Fruit fly (Drosophila melanogaster) whole organism, wandering third instar larva: ENCODE results near the gene Snx21.

ENCODE experiments used
- Abd-B ChIP-seq: fragments of >200 bp; optimal IDR thresholded peaks from 2 replicates; lab custom pipeline; 2017; ENCODE audit warnings: missing biosample characterization, missing genetic modification characterization
- CG32264 ChIP-seq: fragments of 200-800 bp; sonication (Bioruptor generic); optimal IDR thresholded peaks from 2 replicates; lab custom pipeline; 2016; ENCODE audit warnings: missing biosample characterization, missing genetic modification characterization
- CG9705 ChIP-seq: fragments of 200-800 bp; sonication (Bioruptor generic); optimal IDR thresholded peaks from 2 replicates; lab custom pipeline; 2018; ENCODE audit warnings: missing biosample characterization, mild to moderate bottlenecking, missing genetic modification characterization
- CrebA ChIP-seq: fragments of 200-800 bp; sonication (Bioruptor generic); optimal IDR thresholded peaks from 2 replicates; lab custom pipeline; 2016; ENCODE audit warnings: missing biosample characterization, mild to moderate bottlenecking, missing genetic modification characterization, borderline replicate concordance
- GATAd ChIP-seq: sonication (Bioruptor generic); optimal IDR thresholded peaks from 2 replicates; lab custom pipeline; 2016; ENCODE audit warnings: missing biosample characterization, missing genetic modification characterization
- HLH106 ChIP-seq: fragments of 200-800 bp; optimal IDR thresholded peaks from 3 replicates; lab custom pipeline; 2019; ENCODE audit warnings: missing biosample characterization, mild to moderate bottlenecking, missing genetic modification characterization, moderate library complexity
- Hr78 ChIP-seq: fragments of >200 bp; optimal IDR thresholded peaks from 2 replicates; lab custom pipeline; 2017; ENCODE audit warnings: missing biosample characterization, missing genetic modification characterization
- Mio ChIP-seq: sonication (Bioruptor generic); optimal IDR thresholded peaks from 2 replicates; lab custom pipeline; 2016; ENCODE audit warnings: missing biosample characterization, missing genetic modification characterization
- Myc ChIP-seq: fragments of >200 bp; optimal IDR thresholded peaks from 2 replicates; lab custom pipeline; 2017
- N ChIP-seq: fragments of >200 bp; optimal IDR thresholded peaks from 2 replicates; lab custom pipeline; 2018; ENCODE audit warnings: missing biosample characterization, missing external identifiers, missing genetic modification characterization
- OdsH ChIP-seq: fragments of 200-800 bp; sonication (Bioruptor generic); optimal IDR thresholded peaks from 2 replicates; lab custom pipeline; 2016; ENCODE audit warnings: missing biosample characterization, mild to moderate bottlenecking, missing genetic modification characterization
- Rel ChIP-seq, 2 experiments: fragments of 200-800 bp; sonication (Bioruptor generic) in 1 of 2; optimal IDR thresholded peaks; 2 replicates in 1 of 2; 3 replicates in 1 of 2; lab custom pipeline; 2016 to 2019; ENCODE audit warnings: mild to moderate bottlenecking in 2 of 2, missing biosample characterization in 2 of 2, missing genetic modification characterization in 2 of 2, moderate library complexity in 1 of 2
- Sp1 ChIP-seq: fragments of 200-800 bp; sonication (Bioruptor generic); optimal IDR thresholded peaks from 3 replicates; lab custom pipeline; 2019; ENCODE audit warnings: missing biosample characterization, mild to moderate bottlenecking, missing genetic modification characterization, moderate library complexity
- br ChIP-seq: fragments of 200-800 bp; sonication (Bioruptor generic); optimal IDR thresholded peaks from 2 replicates; lab custom pipeline; 2016; ENCODE audit warnings: missing biosample characterization, missing genetic modification characterization
- brk ChIP-seq: fragments of 200-800 bp; sonication (Bioruptor generic); optimal IDR thresholded peaks from 2 replicates; lab custom pipeline; 2016; ENCODE audit warnings: missing biosample characterization, mild to moderate bottlenecking, missing genetic modification characterization
- dl ChIP-seq, 2 experiments: fragments of 175-275, 200-275 bp in 1 of 2; fragments of 200-275 bp in 1 of 2; sonication (Bioruptor generic); optimal IDR thresholded peaks; lab custom pipeline; 2018; ENCODE audit warnings: mild to moderate bottlenecking in 2 of 2, missing biosample characterization in 2 of 2, missing genetic modification characterization in 2 of 2, moderate library complexity in 2 of 2; ENCODE audit not compliant: partially characterized antibody in 2 of 2, insufficient read depth in 1 of 2
- dmrt93B ChIP-seq: fragments of 200-800 bp; sonication (Bioruptor generic); optimal IDR thresholded peaks from 2 replicates; lab custom pipeline; 2018; ENCODE audit warnings: missing biosample characterization, mild to moderate bottlenecking, missing genetic modification characterization
- dsf ChIP-seq: sonication (Bioruptor generic); optimal IDR thresholded peaks from 2 replicates; lab custom pipeline; 2016; ENCODE audit warnings: missing biosample characterization, missing genetic modification characterization, borderline replicate concordance
- foxo ChIP-seq, 2 experiments: fragments of 200-800 bp; sonication (Bioruptor generic); optimal IDR thresholded peaks; 2 replicates in 1 of 2; 3 replicates in 1 of 2; lab custom pipeline; 2016 to 2017; ENCODE audit warnings: missing biosample characterization in 2 of 2, missing genetic modification characterization in 2 of 2
- fru ChIP-seq: fragments of 200-800 bp; sonication (Bioruptor generic); optimal IDR thresholded peaks from 3 replicates; lab custom pipeline; 2016; ENCODE audit warnings: missing biosample characterization, mild to moderate bottlenecking, missing genetic modification characterization
- h ChIP-seq: fragments of 200-800 bp; sonication (Bioruptor generic); optimal IDR thresholded peaks from 3 replicates; lab custom pipeline; 2016; ENCODE audit warnings: missing biosample characterization, mild to moderate bottlenecking, missing genetic modification characterization
- lola ChIP-seq: fragments of >200 bp; optimal IDR thresholded peaks from 2 replicates; lab custom pipeline; 2017; ENCODE audit warnings: missing biosample characterization, missing genetic modification characterization
- pan ChIP-seq: fragments of >200 bp; optimal IDR thresholded peaks from 2 replicates; lab custom pipeline; 2017
- psq ChIP-seq: fragments of 200-800 bp; sonication (Bioruptor generic); optimal IDR thresholded peaks from 3 replicates; lab custom pipeline; 2017; ENCODE audit warnings: missing biosample characterization, mild to moderate bottlenecking, missing genetic modification characterization, moderate library complexity
- rgr ChIP-seq: fragments of 200-800 bp; sonication (Bioruptor generic); optimal IDR thresholded peaks from 3 replicates; lab custom pipeline; 2016; ENCODE audit warnings: missing biosample characterization, mild to moderate bottlenecking, missing genetic modification characterization
- sage ChIP-seq: fragments of 200-800 bp; sonication (Bioruptor generic); optimal IDR thresholded peaks from 2 replicates; lab custom pipeline; 2016; ENCODE audit warnings: missing biosample characterization, mild to moderate bottlenecking, missing genetic modification characterization
- sv ChIP-seq: fragments of 200-800 bp; sonication (Bioruptor generic); optimal IDR thresholded peaks from 3 replicates; lab custom pipeline; 2016; ENCODE audit warnings: missing biosample characterization, missing genetic modification characterization
- tai ChIP-seq: sonication (Bioruptor generic); optimal IDR thresholded peaks from 2 replicates; lab custom pipeline; 2016; ENCODE audit warnings: missing biosample characterization, missing genetic modification characterization
- usp ChIP-seq: fragments of >200 bp; optimal IDR thresholded peaks from 2 replicates; lab custom pipeline; 2017; ENCODE audit warnings: missing biosample characterization, missing genetic modification characterization
- woc ChIP-seq: sonication (Bioruptor generic); optimal IDR thresholded peaks from 2 replicates; lab custom pipeline; 2016; ENCODE audit warnings: missing biosample characterization, mild to moderate bottlenecking, missing genetic modification characterization

The Snx21 gene

DNA sequence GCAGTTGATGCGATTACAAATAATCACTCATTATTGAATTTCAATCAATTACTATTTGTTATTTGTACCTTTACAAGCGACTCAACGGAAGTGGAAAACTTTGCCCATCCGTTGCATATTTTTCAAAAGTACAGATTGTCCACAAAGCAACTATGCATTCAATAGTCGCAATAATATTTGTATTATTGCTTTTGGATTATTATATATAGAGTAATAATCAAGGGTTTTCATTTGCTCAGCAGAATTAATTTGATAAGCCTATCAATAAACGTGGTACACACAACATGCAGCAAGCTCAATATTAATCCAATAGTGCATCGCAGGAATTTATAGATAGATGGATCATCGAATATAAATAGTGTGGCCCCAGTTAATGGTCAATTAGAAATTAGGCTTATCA, 36.9 kb downstream of the Snx21 start:
- TF ChIP-seq woc (GFP tag; lab: Kevin White, UChicago) (no peak), dl (GFP tag; optimal IDR thresholded peaks at IDR 0.05; lab: Kevin White, UChicago; ENCODE audit: insufficient read depth in 1 of 2, partially characterized antibody in 2 of 2) (no peak), N (no peak), dmrt93B (GFP tag; lab: Kevin White, UChicago) (no peak), h (no peak), Sp1 (GFP tag; lab: Kevin White, UChicago) (no peak), GATAd (GFP tag; lab: Kevin White, UChicago) (no peak), CG9705 (GFP tag; lab: Kevin White, UChicago) (no peak), sage (GFP tag; lab: Kevin White, UChicago) (no peak), psq (GFP tag; lab: Kevin White, UChicago) (no peak), pan (lab: Kevin White, UChicago) (no peak)
- TF ChIP-seq, all 38 proteins: peak for 0

DNA sequence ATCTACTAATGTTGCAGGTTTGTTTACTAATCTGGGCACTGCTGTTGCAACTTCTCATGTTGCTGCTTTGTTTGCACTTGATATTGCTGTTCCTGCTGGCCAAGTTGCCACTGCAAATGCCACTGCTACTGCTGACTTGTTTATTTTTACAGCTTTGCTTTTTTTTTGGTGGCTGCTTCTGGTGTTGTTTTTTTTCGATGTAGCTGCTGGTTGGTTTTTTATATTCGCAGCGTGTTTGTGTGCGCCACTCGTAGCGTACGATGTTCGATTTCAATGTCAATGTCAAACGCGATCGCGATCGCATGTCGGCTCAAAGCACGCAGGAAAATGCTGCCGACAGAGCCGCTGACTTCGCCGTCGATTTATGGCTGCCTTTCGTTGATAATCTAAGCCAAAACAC, 37.7 kb downstream of the Snx21 start:
- TF ChIP-seq Hr78: no peak
- TF ChIP-seq psq (GFP tag; lab: Kevin White, UChicago): no peak
- no peak for TF ChIP-seq pan (lab: Kevin White, UChicago)
- no peak for TF ChIP-seq dmrt93B (GFP tag; lab: Kevin White, UChicago)
- no peak for TF ChIP-seq br (GFP tag; lab: Kevin White, UChicago)
- TF ChIP-seq CG32264: no peak
- no peak for TF ChIP-seq CrebA (GFP tag; lab: Kevin White, UChicago)
- no peak for TF ChIP-seq N
- no peak for TF ChIP-seq sage (GFP tag; lab: Kevin White, UChicago)
- TF ChIP-seq foxo (GFP tag; optimal IDR thresholded peaks at IDR 0.05; lab: Kevin White, UChicago): no peak
- no peak for TF ChIP-seq h
- no peak for TF ChIP-seq Abd-B (GFP tag; lab: Kevin White, UChicago)
- no peak for TF ChIP-seq lola (GFP tag; lab: Kevin White, UChicago)
- no peak for TF ChIP-seq OdsH (GFP tag; lab: Kevin White, UChicago)
- no peak for TF ChIP-seq dsf (GFP tag; lab: Kevin White, UChicago)
- TF ChIP-seq usp (GFP tag; lab: Kevin White, UChicago): no peak

DNA sequence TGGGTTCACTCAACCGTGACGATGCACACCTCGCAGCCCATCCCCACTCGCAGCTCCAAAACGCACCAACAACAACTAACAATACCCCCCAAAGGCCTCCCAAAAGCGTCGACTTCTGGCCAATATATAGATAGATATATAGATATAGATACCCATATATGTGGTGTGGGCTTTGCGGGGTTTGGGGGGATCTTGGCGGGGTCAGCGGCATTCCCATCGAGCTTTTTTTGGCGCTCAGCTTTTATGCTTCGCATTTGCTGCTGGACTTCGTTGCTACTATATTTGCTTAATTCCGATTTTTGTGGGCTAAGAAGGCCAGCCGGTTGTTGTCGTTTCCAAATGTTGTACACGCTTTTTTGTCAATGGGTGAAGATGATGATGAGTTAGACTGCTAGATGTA, 38.1 kb downstream of the Snx21 start:
- TF ChIP-seq Abd-B (GFP tag; lab: Kevin White, UChicago): no peak
- TF ChIP-seq OdsH (GFP tag; lab: Kevin White, UChicago): no peak
- no peak for TF ChIP-seq Rel (GFP tag; optimal IDR thresholded peaks at IDR 0.05; lab: Kevin White, UChicago)
- no peak for TF ChIP-seq Rel (tag; optimal IDR thresholded peaks at IDR 0.05; lab: Kevin White, UChicago)
- TF ChIP-seq h: no peak
- no peak for TF ChIP-seq sv (GFP tag; lab: Kevin White, UChicago)
- no peak for TF ChIP-seq pan (lab: Kevin White, UChicago)
- TF ChIP-seq HLH106: no peak
- TF ChIP-seq woc (GFP tag; lab: Kevin White, UChicago): no peak
- TF ChIP-seq dl (GFP tag; optimal IDR thresholded peaks at IDR 0.05; lab: Kevin White, UChicago; ENCODE audit: insufficient read depth in 1 of 2, partially characterized antibody in 2 of 2): no peak

DNA sequence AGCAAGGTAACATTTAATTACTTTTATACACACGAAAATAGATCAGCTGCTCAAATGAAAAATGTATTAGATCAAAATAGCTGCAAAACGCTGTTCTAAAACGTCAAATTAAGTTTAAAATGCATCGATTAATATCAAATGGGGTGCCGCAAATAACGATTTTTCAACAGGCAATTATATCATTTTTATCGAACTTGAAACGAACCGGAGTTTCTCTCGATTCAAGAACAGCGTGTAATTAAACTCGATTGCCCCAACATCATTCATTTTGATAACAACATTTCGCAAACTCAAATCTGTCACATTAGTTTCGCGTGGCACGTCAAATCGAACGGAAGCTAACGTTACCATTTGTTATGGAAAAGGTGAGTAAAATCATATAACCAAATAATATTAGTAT, 40.1 kb downstream of the Snx21 start, which contains the start of gene CG31689:
TSS of gene CG31689 (plus strand) at position 301 of the 400 bp plus-strand sequence.
- no peak for TF ChIP-seq CrebA (GFP tag; lab: Kevin White, UChicago)
- TF ChIP-seq rgr (GFP tag; lab: Kevin White, UChicago): no peak
- TF ChIP-seq h: no peak
- no peak for TF ChIP-seq Rel (GFP tag; optimal IDR thresholded peaks at IDR 0.05; lab: Kevin White, UChicago)
- TF ChIP-seq Rel (tag; optimal IDR thresholded peaks at IDR 0.05; lab: Kevin White, UChicago): no peak
- no peak for TF ChIP-seq lola (GFP tag; lab: Kevin White, UChicago)
- no peak for TF ChIP-seq Mio (GFP tag; lab: Kevin White, UChicago)
- no peak for TF ChIP-seq tai (GFP tag; lab: Kevin White, UChicago)
- no peak for TF ChIP-seq fru
- TF ChIP-seq, all 38 proteins: peak for 0

DNA sequence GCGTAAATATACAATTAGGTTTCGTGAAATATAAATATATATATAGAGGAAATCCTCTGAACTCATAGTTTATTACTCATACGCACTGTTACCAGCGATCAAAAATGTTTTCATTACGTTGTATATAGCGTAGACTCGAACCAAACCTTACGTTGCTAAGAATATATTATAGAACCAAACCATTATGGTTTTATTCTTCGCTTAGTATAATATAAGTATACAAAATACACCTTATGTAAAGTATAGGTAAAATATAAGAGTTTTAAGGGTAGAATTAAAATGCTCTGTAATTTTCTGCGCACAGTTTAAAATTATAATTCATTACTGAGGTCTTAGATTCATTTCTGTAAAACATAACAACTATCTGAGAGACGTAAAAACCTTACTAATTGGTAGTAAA, 41.0 kb downstream of the Snx21 start:
- TF ChIP-seq sv (GFP tag; lab: Kevin White, UChicago): no peak
- TF ChIP-seq brk (GFP tag; lab: Kevin White, UChicago): no peak
- no peak for TF ChIP-seq Rel (GFP tag; optimal IDR thresholded peaks at IDR 0.05; lab: Kevin White, UChicago)
- TF ChIP-seq Rel (tag; optimal IDR thresholded peaks at IDR 0.05; lab: Kevin White, UChicago): no peak
- TF ChIP-seq Myc (lab: Kevin White, UChicago): peak; percentile 54
